Worm (Caenorhabditis elegans) whole organism, young adult: ENCODE results near the gene T24C2.5.
A peak's percentile ranks its signal among the peaks of the same experiment; 100 is the strongest.

Experiments used
- B0035.1 ChIP-seq: sonication (generic microtip); optimal IDR thresholded peaks from 2 replicates; lab custom pipeline; 2016; ENCODE audit warnings: missing genetic modification characterization, mild to moderate bottlenecking, missing compliant biosample characterization, missing genotype, missing genetic modification reagents
- B0336.3 ChIP-seq: fragments of 200-800 bp; sonication (Bioruptor generic); IDR thresholded peaks from 2 replicates; pipeline ENCODE4 v1.3.6; 2022; ENCODE audit warnings: missing genetic modification characterization, missing compliant biosample characterization
- F39B2.1 ChIP-seq: fragments of 200-800 bp; sonication (Bioruptor generic); IDR thresholded peaks from 2 replicates; pipeline ENCODE4 v1.3.6; 2022; ENCODE audit warnings: missing genetic modification reagents, missing genetic modification characterization, missing compliant biosample characterization
- K11D2.4 ChIP-seq: fragments of 200-800 bp; sonication (Bioruptor generic); IDR thresholded peaks from 2 replicates; pipeline ENCODE4 v1.3.6; 2022; ENCODE audit warnings: missing genetic modification reagents, missing genetic modification characterization, missing compliant biosample characterization
- T26A5.8 ChIP-seq: sonication (generic microtip); optimal IDR thresholded peaks from 2 replicates; lab custom pipeline; 2016; ENCODE audit warnings: missing genetic modification characterization, missing compliant biosample characterization
- Y53G8AR.9 ChIP-seq: fragments of 200-800 bp; sonication (Bioruptor generic); conservative IDR thresholded peaks from 2 replicates; pipeline ENCODE4 v1.3.6; 2022; ENCODE audit warnings: missing genetic modification reagents, missing genetic modification characterization, missing compliant biosample characterization
- Y67H2A.10 ChIP-seq: fragments of 200-800 bp; sonication (Bioruptor generic); conservative IDR thresholded peaks from 2 replicates; pipeline ENCODE4 v1.3.6; 2022; ENCODE audit warnings: missing genetic modification reagents, missing genetic modification characterization, missing compliant biosample characterization
- Y79H2A.3 ChIP-seq: fragments of 200-800 bp; sonication (Bioruptor generic); conservative IDR thresholded peaks from 2 replicates; pipeline ENCODE4 v1.3.6; 2022; ENCODE audit warnings: missing genetic modification reagents, missing genetic modification characterization, missing compliant biosample characterization
- akir-1 ChIP-seq: fragments of 200-800 bp; sonication (Bioruptor generic); optimal IDR thresholded peaks from 2 replicates; lab custom pipeline; 2018; ENCODE audit warnings: mild to moderate bottlenecking, missing genetic modification characterization, moderate library complexity, missing compliant biosample characterization
- aptf-3 ChIP-seq: fragments of 200-800 bp; sonication (Bioruptor generic); IDR thresholded peaks from 2 replicates; pipeline ENCODE4 v1.3.6; 2022; ENCODE audit warnings: missing genetic modification characterization, missing compliant biosample characterization
- cebp-1 ChIP-seq, 2 experiments: fragments of 200-800 bp in 1 of 2; sonication (Bioruptor generic) in 1 of 2; sonication (generic microtip) in 1 of 2; IDR thresholded peaks in 1 of 2; optimal IDR thresholded peaks in 1 of 2; 2 replicates each; pipeline versions ENCODE4 v1.3.6 to Lab custom; 2017 to 2022; ENCODE audit warnings: missing compliant biosample characterization in 2 of 2, missing genetic modification characterization in 2 of 2, mild to moderate bottlenecking in 1 of 2, missing genetic modification reagents in 1 of 2, moderate library complexity in 1 of 2
- cebp-2 ChIP-seq: fragments of 200-800 bp; sonication (Bioruptor generic); IDR thresholded peaks from 2 replicates; pipeline ENCODE4 v1.3.6; 2022; ENCODE audit warnings: missing genetic modification characterization, missing compliant biosample characterization
- chd-7 ChIP-seq: sonication (generic microtip); optimal IDR thresholded peaks from 2 replicates; lab custom pipeline; 2016; ENCODE audit warnings: mild to moderate bottlenecking, missing genetic modification characterization, moderate library complexity, missing compliant biosample characterization
- egl-18 ChIP-seq: fragments of 200-800 bp; sonication (Bioruptor generic); IDR thresholded peaks from 2 replicates; pipeline ENCODE4 v1.3.6; 2022; ENCODE audit warnings: missing genetic modification reagents, missing genetic modification characterization, missing compliant biosample characterization
- egrh-3 ChIP-seq: fragments of 200-800 bp; sonication (Bioruptor generic); IDR thresholded peaks from 2 replicates; pipeline ENCODE4 v1.3.6; 2022; ENCODE audit warnings: missing genetic modification reagents, missing genetic modification characterization, missing compliant biosample characterization
- ekl-4 ChIP-seq: fragments of 200-800 bp; sonication (Bioruptor generic); IDR thresholded peaks from 2 replicates; pipeline ENCODE4 v1.3.6; 2022; ENCODE audit warnings: missing genetic modification reagents, missing genetic modification characterization, missing compliant biosample characterization
- ets-4 ChIP-seq: fragments of 200-800 bp; sonication (Bioruptor generic); optimal IDR thresholded peaks from 2 replicates; lab custom pipeline; 2018; ENCODE audit warnings: mild to moderate bottlenecking, missing genetic modification characterization, missing compliant biosample characterization
- fkh-3 ChIP-seq: sonication (generic microtip); optimal IDR thresholded peaks from 2 replicates; lab custom pipeline; 2016; ENCODE audit warnings: mild to moderate bottlenecking, missing genetic modification characterization, missing compliant biosample characterization
- gei-17 ChIP-seq: fragments of 200-800 bp; sonication (Bioruptor generic); optimal IDR thresholded peaks from 2 replicates; lab custom pipeline; 2018; ENCODE audit warnings: mild to moderate bottlenecking, missing genetic modification characterization, missing compliant biosample characterization
- hmg-20 ChIP-seq: fragments of 200-800 bp; sonication (Bioruptor generic); IDR thresholded peaks from 2 replicates; pipeline ENCODE4 v1.3.6; 2022; ENCODE audit warnings: missing genetic modification reagents, missing genetic modification characterization, missing compliant biosample characterization
- let-607 ChIP-seq, 2 experiments: fragments of 200-800 bp in 1 of 2; sonication (Bioruptor generic) in 1 of 2; sonication (generic microtip) in 1 of 2; optimal IDR thresholded peaks; 2 replicates each; lab custom pipeline; 2016 to 2018; ENCODE audit warnings: mild to moderate bottlenecking in 2 of 2, missing compliant biosample characterization in 2 of 2, missing genetic modification characterization in 2 of 2, moderate library complexity in 2 of 2, missing genotype in 1 of 2
- lin-40 ChIP-seq: sonication (generic microtip); optimal IDR thresholded peaks from 2 replicates; lab custom pipeline; 2016; ENCODE audit warnings: missing genetic modification characterization, mild to moderate bottlenecking, missing compliant biosample characterization, missing genotype, missing genetic modification reagents
- lsl-1 ChIP-seq: fragments of 200-800 bp; sonication (Bioruptor generic); optimal IDR thresholded peaks from 2 replicates; lab custom pipeline; 2018; ENCODE audit warnings: mild to moderate bottlenecking, missing genetic modification characterization, moderate library complexity, missing compliant biosample characterization
- madf-8 ChIP-seq: fragments of 200-800 bp; sonication (Bioruptor generic); conservative IDR thresholded peaks from 2 replicates; pipeline ENCODE4 v1.3.6; 2022; ENCODE audit warnings: missing genetic modification reagents, missing genetic modification characterization, missing compliant biosample characterization
- mel-28 ChIP-seq: sonication (generic microtip); optimal IDR thresholded peaks from 2 replicates; lab custom pipeline; 2016; ENCODE audit warnings: borderline replicate concordance, mild to moderate bottlenecking, missing genetic modification characterization, missing compliant biosample characterization
- nhr-80 ChIP-seq: sonication (generic microtip); optimal IDR thresholded peaks from 2 replicates; lab custom pipeline; 2016; ENCODE audit warnings: missing genetic modification characterization, missing compliant biosample characterization
- pha-4 ChIP-seq: fragments of 150-350 bp; sonication (generic microtip); optimal IDR thresholded peaks from 2 replicates; lab custom pipeline; 2014; ENCODE audit warnings: missing biosample characterization, missing genetic modification reagents, missing genetic modification characterization
- snpc-3.4 ChIP-seq: sonication (generic microtip); optimal IDR thresholded peaks from 2 replicates; lab custom pipeline; 2017; ENCODE audit warnings: missing genetic modification characterization, mild to moderate bottlenecking, missing compliant biosample characterization, antibody characterized with exemption, moderate library complexity, missing genotype, missing genetic modification reagents
- snpc-4 ChIP-seq, 5 experiments: fragments of 150-350 bp in 1 of 5; sonication (generic microtip) in 4 of 5; optimal IDR thresholded peaks; 2 replicates each; lab custom pipeline; 2014 to 2018; ENCODE audit warnings: missing genetic modification characterization in 5 of 5, missing biosample characterization in 3 of 5, antibody characterized with exemption in 2 of 5, mild to moderate bottlenecking in 2 of 5, missing compliant biosample characterization in 2 of 5, missing genotype in 2 of 5, moderate library complexity in 2 of 5, missing genetic modification reagents in 1 of 5
- tbp1 ChIP-seq: fragments of 200-800 bp; sonication (Bioruptor generic); optimal IDR thresholded peaks from 2 replicates; lab custom pipeline; 2018; ENCODE audit warnings: mild to moderate bottlenecking, missing genetic modification characterization, missing compliant biosample characterization
- tlf-1 ChIP-seq: fragments of 200-800 bp; sonication (Bioruptor generic); optimal IDR thresholded peaks from 2 replicates; lab custom pipeline; 2018; ENCODE audit warnings: mild to moderate bottlenecking, missing genetic modification characterization, missing compliant biosample characterization
- unc-62 ChIP-seq: fragments of 150-350 bp; optimal IDR thresholded peaks from 2 replicates; lab custom pipeline; 2014; ENCODE audit warnings: missing biosample characterization, missing genetic modification reagents, missing genetic modification characterization
- zfh-2 ChIP-seq: fragments of 200-800 bp; sonication (Bioruptor generic); conservative IDR thresholded peaks from 2 replicates; pipeline ENCODE4 v1.3.6; 2022; ENCODE audit warnings: missing genetic modification reagents, missing genetic modification characterization, missing compliant biosample characterization
- ztf-18 ChIP-seq: sonication (generic microtip); optimal IDR thresholded peaks from 2 replicates; lab custom pipeline; 2016; ENCODE audit warnings: missing genotype, mild to moderate bottlenecking, missing genetic modification characterization, missing compliant biosample characterization
- ztf-22 ChIP-seq: fragments of 200-800 bp; sonication (Bioruptor generic); optimal IDR thresholded peaks from 2 replicates; lab custom pipeline; 2018; ENCODE audit warnings: mild to moderate bottlenecking, missing genetic modification characterization, moderate library complexity, missing compliant biosample characterization
- ztf-25 ChIP-seq: fragments of 200-800 bp; sonication (Bioruptor generic); IDR thresholded peaks from 2 replicates; pipeline ENCODE4 v1.3.6; 2022; ENCODE audit warnings: missing genetic modification reagents, missing genetic modification characterization, missing compliant biosample characterization
- ztf-6 ChIP-seq: fragments of 200-800 bp; sonication (Bioruptor generic); IDR thresholded peaks from 2 replicates; pipeline ENCODE4 v1.3.6; 2022; ENCODE audit warnings: missing genetic modification reagents, missing genetic modification characterization, missing compliant biosample characterization

Gene T24C2.5

ce11 chrX:14492441-14492840, 41.8 kb upstream of the T24C2.5 start:
- TF ChIP-seq Y53G8AR.9 (GFP tag; lab: Robert Waterston, UW) (no peak), ztf-6 (GFP tag; lab: Robert Waterston, UW) (no peak), zfh-2 (GFP tag; lab: Robert Waterston, UW) (no peak), Y67H2A.10 (GFP tag; lab: Robert Waterston, UW) (no peak), T26A5.8 (tag; lab: Kevin White, UChicago) (no peak)

ce11 chrX:14495075-14495474, 39.1 kb upstream of the T24C2.5 start:
- TF ChIP-seq gei-17 (GFP tag; lab: Kevin White, UChicago) (no peak), egl-18 (GFP tag; lab: Robert Waterston, UW) (0 out of 2 replicates have a peak, but pooled peaks have one; percentile 6)

DNA sequence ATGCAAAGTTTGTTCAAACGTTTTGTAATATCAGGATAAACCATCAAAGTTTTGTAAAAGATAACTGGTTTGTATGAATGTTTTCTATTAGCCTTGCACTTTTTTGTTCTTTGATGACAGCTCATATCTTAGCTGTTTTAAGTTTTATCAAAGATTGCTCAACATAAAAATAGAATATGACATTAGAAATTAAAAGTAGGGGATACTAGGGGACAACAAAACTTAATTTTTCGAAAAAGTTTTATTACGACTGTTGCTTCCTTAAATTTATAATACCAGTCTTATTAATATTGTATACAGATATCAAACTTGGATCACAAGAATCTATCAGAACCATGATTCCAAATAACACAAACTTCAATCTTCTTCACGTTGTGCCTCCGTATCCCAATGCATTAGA, 38.4 kb upstream of the T24C2.5 start, which contains the start of gene ztf-14:
Gene ztf-14 (plus strand): TSS at position 301 of the 400 bp plus-strand sequence.
- TF ChIP-seq K11D2.4 (GFP tag; lab: Robert Waterston, UW) (no peak), ztf-18 (tag; lab: Kevin White, UChicago) (no peak), akir-1 (no peak), gei-17 (GFP tag; lab: Kevin White, UChicago) (no peak), lsl-1 (GFP tag; lab: Kevin White, UChicago) (no peak)

DNA sequence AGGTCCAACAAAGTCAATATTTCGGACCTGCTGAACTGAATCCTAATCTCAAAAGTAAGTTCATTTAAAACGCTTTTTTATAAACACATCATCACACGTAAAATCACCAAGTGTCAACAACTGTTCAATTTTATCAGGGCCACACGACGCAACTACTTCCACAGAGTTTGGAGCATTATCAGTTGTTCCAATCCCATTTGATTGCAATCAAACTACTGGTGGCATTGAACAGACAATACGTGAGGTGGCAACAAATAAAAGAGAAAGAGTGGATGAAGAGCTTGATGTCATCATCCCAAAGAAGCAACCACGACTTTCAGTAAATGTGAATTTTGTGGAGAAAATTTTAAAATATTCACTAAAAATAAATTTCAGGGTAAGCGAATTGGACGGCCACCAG, 37.7 kb upstream of the T24C2.5 start:
- TF ChIP-seq ztf-25 (GFP tag; lab: Robert Waterston, UW): no peak
- no peak for TF ChIP-seq B0035.1
- no peak for TF ChIP-seq egrh-3
- no peak for TF ChIP-seq let-607 (tag; optimal IDR thresholded peaks at IDR 0.05; lab: Kevin White, UChicago)
- no peak for TF ChIP-seq snpc-3.4 (tag; lab: Kevin White, UChicago)
- TF ChIP-seq nhr-80 (tag; lab: Kevin White, UChicago): peak; percentile 3

ce11 chrX:14499830-14500409, 34.3 kb upstream of the T24C2.5 start:
- TF ChIP-seq fkh-3 (tag; lab: Kevin White, UChicago) (no peak), hmg-20 (no peak), unc-62 (GFP tag; lab: Kevin White, UChicago) (peak; percentile 17)

- TF ChIP-seq pha-4 (tag; lab: Kevin White, UChicago) (peak; percentile 43), Y79H2A.3 (GFP tag; lab: Robert Waterston, UW) (no peak), madf-8 (GFP tag; lab: Robert Waterston, UW) (no peak), lsl-1 (GFP tag; lab: Kevin White, UChicago) (no peak), cebp-2 (GFP tag; lab: Robert Waterston, UW) (no peak), B0336.3 (GFP tag; lab: Robert Waterston, UW) (peak; percentile 51; the same call in 1 of the 2 replicates), ets-4 (GFP tag; lab: Kevin White, UChicago) (no peak), tlf-1 (peak; percentile 72), mel-28 (tag; lab: Kevin White, UChicago) (no peak), chd-7 (tag; lab: Kevin White, UChicago) (peak; percentile 69), cebp-1 (GFP tag; IDR thresholded peaks at IDR 0.05; lab: Robert Waterston, UW) (no peak), cebp-1 (tag; optimal IDR thresholded peaks at IDR 0.05; lab: Kevin White, UChicago) (peak; percentile 50), ekl-4 (no peak), snpc-3.4 (tag; lab: Kevin White, UChicago) (no peak), snpc-4 (GFP tag; optimal IDR thresholded peaks at IDR 0.05; lab: Kevin White, UChicago) (no peak), snpc-4 (tag; optimal IDR thresholded peaks at IDR 0.05; lab: Kevin White, UChicago) (peak in 3 of 4 experiments; percentile 0 to 42 (median 28)), tbp1 (peak; percentile 46), ztf-22 (GFP tag; lab: Kevin White, UChicago) (peak; percentile 89), F39B2.1 (no peak), lin-40 (tag; lab: Kevin White, UChicago) (peak; percentile 69), aptf-3 (GFP tag; lab: Robert Waterston, UW) (no peak)
Observed at ce11 chrX:14500422-14501058, 33.7 kb upstream of the T24C2.5 start.
